Fruit fly (Drosophila melanogaster): Measurements from ENCODE around the gene LeuRS.

DNA sequence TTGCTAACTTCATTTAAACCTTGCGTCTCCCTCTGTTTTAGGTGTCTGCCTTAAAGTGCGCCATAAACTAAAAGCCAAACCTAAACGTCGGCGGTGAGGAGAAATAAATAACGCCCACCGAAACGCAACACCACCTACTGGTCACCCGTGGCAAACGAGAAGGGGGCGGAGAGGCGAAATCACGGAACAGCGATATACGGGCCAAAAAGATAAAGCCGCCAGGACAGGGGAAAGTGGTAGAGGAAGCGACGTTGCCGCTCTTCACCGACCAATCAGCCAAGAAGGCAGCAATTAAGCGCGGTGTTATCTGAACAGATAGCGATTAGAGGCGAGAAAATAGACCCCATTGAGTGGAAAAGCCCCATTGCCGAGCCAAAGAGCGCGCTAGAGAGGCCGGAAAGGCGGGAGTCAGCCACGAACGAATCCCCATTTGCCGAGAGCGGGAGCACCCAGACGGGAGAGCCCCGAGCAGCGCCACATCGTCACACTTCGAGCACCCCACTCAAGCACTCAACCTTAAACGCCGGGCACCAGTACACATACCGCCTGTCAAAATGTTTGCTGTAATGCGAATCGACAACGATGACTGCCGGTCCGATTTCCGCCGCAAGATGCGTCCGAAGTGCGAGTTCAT is 30.7 kb upstream of the LeuRS start:
- no peak for TF ChIP-seq lola (GFP tag; optimal IDR thresholded peaks at IDR 0.05)
- TF ChIP-seq HLH106 (tag; optimal IDR thresholded peaks at IDR 0.05), result no peak
- no peak for TF ChIP-seq GATAd (GFP tag; optimal IDR thresholded peaks at IDR 0.05)
